Fruit fly (Drosophila melanogaster) whole organism, prepupa: ENCODE results near the gene lds.

Experiments used
- CG10669 ChIP-seq: fragments of 200-800 bp; sonication (Bioruptor generic); optimal IDR thresholded peaks from 3 replicates; lab custom pipeline; 2018; ENCODE audit warnings: missing biosample characterization, mild to moderate bottlenecking, missing genetic modification characterization, moderate library complexity
- CG11294 ChIP-seq: fragments of 200-800 bp; sonication (Bioruptor generic); IDR thresholded peaks from 2 replicates; pipeline ENCODE4 v1.3.6; 2022; ENCODE audit warnings: missing biosample characterization, missing genetic modification characterization
- CG11762 ChIP-seq: fragments of 200-800 bp; sonication (Bioruptor generic); optimal IDR thresholded peaks from 3 replicates; lab custom pipeline; 2016; ENCODE audit warnings: missing biosample characterization, missing genetic modification characterization; ENCODE audit not compliant: insufficient read depth
- CG11902 ChIP-seq: fragments of 200-800 bp; sonication (Bioruptor generic); optimal IDR thresholded peaks from 3 replicates; lab custom pipeline; 2016; ENCODE audit warnings: missing biosample characterization, missing genetic modification characterization
- CG15336 ChIP-seq: fragments of 200-800 bp; sonication (Bioruptor generic); IDR thresholded peaks from 2 replicates; pipeline ENCODE4 v1.3.6; 2022; ENCODE audit warnings: missing biosample characterization, missing genetic modification characterization
- CG1621 ChIP-seq: fragments of 200-800 bp; sonication (Bioruptor generic); optimal IDR thresholded peaks from 3 replicates; lab custom pipeline; 2018; ENCODE audit warnings: missing biosample characterization, mild to moderate bottlenecking, missing genetic modification characterization
- CG16779 ChIP-seq: fragments of 200-800 bp; sonication (Bioruptor generic); optimal IDR thresholded peaks from 3 replicates; lab custom pipeline; 2017; ENCODE audit warnings: missing biosample characterization, mild to moderate bottlenecking, missing genetic modification characterization
- CG32006 ChIP-seq: fragments of 200-800 bp; sonication (Bioruptor generic); optimal IDR thresholded peaks from 3 replicates; lab custom pipeline; 2017; ENCODE audit warnings: missing biosample characterization, mild to moderate bottlenecking, missing genetic modification characterization
- CG4318 ChIP-seq: fragments of 200-800 bp; sonication (Bioruptor generic); optimal IDR thresholded peaks from 3 replicates; lab custom pipeline; 2017; ENCODE audit warnings: missing biosample characterization, mild to moderate bottlenecking, missing genetic modification characterization
- CG6163 ChIP-seq: fragments of 200-800 bp; sonication (Bioruptor generic); IDR thresholded peaks from 3 replicates; pipeline ENCODE4 v1.3.6; 2022; ENCODE audit warnings: missing biosample characterization, missing genetic modification characterization
- CG6276 ChIP-seq: fragments of 200-800 bp; sonication (Bioruptor generic); optimal IDR thresholded peaks from 2 replicates; lab custom pipeline; 2017; ENCODE audit warnings: missing biosample characterization, mild to moderate bottlenecking, missing genetic modification characterization
- CG6792 ChIP-seq: fragments of 200-800 bp; sonication (Bioruptor generic); optimal IDR thresholded peaks from 3 replicates; lab custom pipeline; 2016; ENCODE audit warnings: missing biosample characterization, missing genetic modification characterization
- CG6808 ChIP-seq: fragments of 200-800 bp; sonication (Bioruptor generic); optimal IDR thresholded peaks from 3 replicates; lab custom pipeline; 2017; ENCODE audit warnings: missing biosample characterization, missing genetic modification characterization, mild to moderate bottlenecking, moderate library complexity, missing genetic modification reagents
- CG6854 ChIP-seq: fragments of 200-800 bp; sonication (Bioruptor generic); optimal IDR thresholded peaks from 2 replicates; lab custom pipeline; 2017; ENCODE audit warnings: missing biosample characterization, mild to moderate bottlenecking, missing genetic modification characterization
- CG7368 ChIP-seq: fragments of 200-800 bp; sonication (Bioruptor generic); optimal IDR thresholded peaks from 3 replicates; lab custom pipeline; 2016; ENCODE audit warnings: missing biosample characterization, missing genetic modification characterization
- CG8119 ChIP-seq: fragments of 200-800 bp; sonication (Bioruptor generic); IDR thresholded peaks from 3 replicates; pipeline ENCODE4 v1.3.6; 2022; ENCODE audit warnings: missing biosample characterization, missing genetic modification characterization
- CG8319 ChIP-seq: fragments of 200-800 bp; sonication (Bioruptor generic); optimal IDR thresholded peaks from 3 replicates; lab custom pipeline; 2016; ENCODE audit warnings: missing biosample characterization, missing genetic modification characterization
- CG8632 ChIP-seq: fragments of 200-800 bp; sonication (Bioruptor generic); optimal IDR thresholded peaks from 3 replicates; lab custom pipeline; 2016; ENCODE audit warnings: missing biosample characterization, missing genetic modification characterization
- CG9139 ChIP-seq: fragments of 200-800 bp; sonication (Bioruptor generic); optimal IDR thresholded peaks from 3 replicates; lab custom pipeline; 2017; ENCODE audit warnings: missing biosample characterization, mild to moderate bottlenecking, missing genetic modification characterization
- Eip75B ChIP-seq: fragments of 200-800 bp; sonication (Bioruptor generic); optimal IDR thresholded peaks from 3 replicates; lab custom pipeline; 2016; ENCODE audit warnings: missing biosample characterization, missing genetic modification characterization
- Eip78C ChIP-seq: fragments of 200-800 bp; sonication (Bioruptor generic); peaks from one replicate; lab custom pipeline; 2016; ENCODE audit warnings: missing biosample characterization, missing genetic modification characterization
- Eip93F ChIP-seq: fragments of 200-800 bp; sonication (Bioruptor generic); optimal IDR thresholded peaks from 2 replicates; lab custom pipeline; 2016; ENCODE audit warnings: missing biosample characterization, mild to moderate bottlenecking, missing genetic modification characterization
- Ets21C ChIP-seq: fragments of 200-800 bp; sonication (Bioruptor generic); optimal IDR thresholded peaks from 3 replicates; lab custom pipeline; 2016; ENCODE audit warnings: missing biosample characterization, missing genetic modification characterization
- Ets96B ChIP-seq: fragments of 200-800 bp; optimal IDR thresholded peaks from 2 replicates; lab custom pipeline; 2019; ENCODE audit warnings: missing biosample characterization, mild to moderate bottlenecking, missing genetic modification characterization, moderate library complexity
- Gug ChIP-seq: fragments of 200-800 bp; sonication (Bioruptor generic); IDR thresholded peaks from 2 replicates; pipeline ENCODE4 v1.3.6; 2022; ENCODE audit warnings: missing biosample characterization, missing genetic modification characterization
- Hr38 ChIP-seq: sonication (Bioruptor generic); optimal IDR thresholded peaks from 2 replicates; lab custom pipeline; 2016; ENCODE audit warnings: missing biosample characterization, missing genetic modification characterization
- Hr39 ChIP-seq: fragments of 200-800 bp; sonication (Bioruptor generic); optimal IDR thresholded peaks from 2 replicates; lab custom pipeline; 2016; ENCODE audit warnings: missing biosample characterization, missing genetic modification characterization
- Hr4 ChIP-seq: fragments of 200-800 bp; sonication (Bioruptor generic); optimal IDR thresholded peaks from 3 replicates; lab custom pipeline; 2016; ENCODE audit warnings: missing biosample characterization, missing genetic modification characterization
- Lpt ChIP-seq: fragments of 200-800 bp; sonication (Bioruptor generic); optimal IDR thresholded peaks from 3 replicates; lab custom pipeline; 2016; ENCODE audit warnings: missing biosample characterization, missing genetic modification characterization
- Met ChIP-seq: fragments of 200-800 bp; sonication (Bioruptor generic); optimal IDR thresholded peaks from 3 replicates; lab custom pipeline; 2016; ENCODE audit warnings: missing biosample characterization, missing genetic modification characterization
- OdsH ChIP-seq: fragments of 200-800 bp; sonication (Bioruptor generic); optimal IDR thresholded peaks from 3 replicates; lab custom pipeline; 2016; ENCODE audit warnings: missing biosample characterization, missing genetic modification characterization
- Smox ChIP-seq: fragments of 200-800 bp; sonication (Bioruptor generic); optimal IDR thresholded peaks from 3 replicates; lab custom pipeline; 2016; ENCODE audit warnings: missing biosample characterization, missing genetic modification characterization
- Sox102F ChIP-seq: fragments of 200-800 bp; sonication (Bioruptor generic); optimal IDR thresholded peaks from 2 replicates; lab custom pipeline; 2016; ENCODE audit warnings: missing biosample characterization, mild to moderate bottlenecking, missing genetic modification characterization
- Sox14 ChIP-seq: fragments of 200-800 bp; sonication (Bioruptor generic); optimal IDR thresholded peaks from 3 replicates; lab custom pipeline; 2016; ENCODE audit warnings: missing biosample characterization, missing genetic modification characterization
- Sox15 ChIP-seq: fragments of 200-800 bp; sonication (Bioruptor generic); optimal IDR thresholded peaks from 3 replicates; lab custom pipeline; 2016; ENCODE audit warnings: missing biosample characterization, missing genetic modification characterization
- acj6 ChIP-seq: fragments of 200-800 bp; sonication (Bioruptor generic); optimal IDR thresholded peaks from 3 replicates; lab custom pipeline; 2016; ENCODE audit warnings: missing biosample characterization, missing genetic modification characterization
- cyc ChIP-seq: fragments of 200-800 bp; sonication (Bioruptor generic); optimal IDR thresholded peaks from 3 replicates; lab custom pipeline; 2016; ENCODE audit warnings: missing biosample characterization, missing genetic modification characterization
- dac ChIP-seq: fragments of 200-800 bp; sonication (Bioruptor generic); optimal IDR thresholded peaks from 2 replicates; lab custom pipeline; 2017; ENCODE audit warnings: missing biosample characterization, mild to moderate bottlenecking, missing genetic modification characterization
- dsx ChIP-seq: fragments of 200-800 bp; optimal IDR thresholded peaks from 3 replicates; lab custom pipeline; 2019; ENCODE audit warnings: missing biosample characterization, mild to moderate bottlenecking, missing genetic modification characterization, moderate library complexity; ENCODE audit not compliant: poor library complexity, severe bottlenecking
- eg ChIP-seq: fragments of 200-800 bp; sonication (Bioruptor generic); IDR thresholded peaks from 3 replicates; pipeline ENCODE4 v1.3.6; 2022; ENCODE audit warnings: missing biosample characterization, missing genetic modification characterization
- esn ChIP-seq: fragments of 200-800 bp; sonication (Bioruptor generic); optimal IDR thresholded peaks from 2 replicates; lab custom pipeline; 2016; ENCODE audit warnings: missing biosample characterization, mild to moderate bottlenecking, missing genetic modification characterization, moderate library complexity
- fd59A ChIP-seq: fragments of 200-800 bp; sonication (Bioruptor generic); optimal IDR thresholded peaks from 2 replicates; lab custom pipeline; 2017; ENCODE audit warnings: missing biosample characterization, mild to moderate bottlenecking, missing genetic modification characterization, missing genetic modification reagents
- fd85E ChIP-seq: fragments of 200-800 bp; sonication (Bioruptor generic); optimal IDR thresholded peaks from 3 replicates; lab custom pipeline; 2016; ENCODE audit warnings: missing biosample characterization, missing genetic modification characterization
- fkh ChIP-seq: fragments of 200-800 bp; sonication (Bioruptor generic); optimal IDR thresholded peaks from 3 replicates; lab custom pipeline; 2017; ENCODE audit warnings: missing biosample characterization, mild to moderate bottlenecking, missing genetic modification characterization, moderate library complexity
- lz ChIP-seq: fragments of 200-800 bp; sonication (Bioruptor generic); optimal IDR thresholded peaks from 3 replicates; lab custom pipeline; 2016; ENCODE audit warnings: missing biosample characterization, missing genetic modification characterization
- net ChIP-seq: fragments of 200-800 bp; sonication (Bioruptor generic); optimal IDR thresholded peaks from 3 replicates; lab custom pipeline; 2016; ENCODE audit warnings: missing biosample characterization, missing genetic modification characterization
- salr ChIP-seq, 2 experiments: fragments of 200-800 bp; sonication (Bioruptor generic); optimal IDR thresholded peaks; 3 replicates each; lab custom pipeline; 2016 to 2018; ENCODE audit warnings: missing biosample characterization in 2 of 2, missing genetic modification characterization in 2 of 2, mild to moderate bottlenecking in 1 of 2
- spab ChIP-seq: fragments of 200-800 bp; sonication (Bioruptor generic); optimal IDR thresholded peaks from 2 replicates; lab custom pipeline; 2017; ENCODE audit warnings: missing biosample characterization, mild to moderate bottlenecking, missing genetic modification characterization, missing genetic modification reagents
- vri ChIP-seq: fragments of 200-800 bp; sonication (Bioruptor generic); optimal IDR thresholded peaks from 3 replicates; lab custom pipeline; 2016; ENCODE audit warnings: missing biosample characterization, mild to moderate bottlenecking, missing genetic modification characterization

The lds gene

dm6 chr3R:7966544-7967264 is 46.5 kb downstream of the lds start (continued):
- peak; percentile 59 for TF ChIP-seq vri (GFP tag; lab: Kevin White, UChicago)
- TF ChIP-seq Sox15 (GFP tag; lab: Kevin White, UChicago) = no peak
- TF ChIP-seq Sox102F (GFP tag; lab: Kevin White, UChicago) = no peak
- no peak for TF ChIP-seq lz (GFP tag; lab: Kevin White, UChicago)
- TF ChIP-seq Hr4 (GFP tag; lab: Kevin White, UChicago) = no peak
- no peak for TF ChIP-seq dac

DNA sequence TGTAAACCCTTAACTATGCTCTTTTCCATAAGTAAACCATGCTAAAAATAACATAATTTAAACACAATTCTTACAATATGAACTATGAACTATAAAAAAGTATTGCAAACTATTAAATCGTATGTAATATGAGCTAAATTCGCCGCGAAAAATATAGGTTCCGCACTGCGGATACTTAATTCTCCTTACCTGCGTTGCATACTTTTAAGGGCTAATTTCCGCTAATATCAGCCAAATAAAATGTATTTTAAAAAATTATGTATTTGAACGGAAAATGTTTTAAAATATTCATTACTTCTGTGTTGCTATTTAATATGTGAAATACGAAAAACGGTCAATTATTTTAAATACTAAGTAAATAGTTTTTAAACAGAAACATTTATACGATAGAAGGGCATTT is 47.1 kb downstream of the lds start, which contains the start of gene dsx:
Gene dsx (minus strand): TSS at position 62 of the 400 bp plus-strand sequence.
- TF ChIP-seq CG11902 (GFP tag; lab: Kevin White, UChicago) (peak; percentile 16), CG11762 (GFP tag; lab: Kevin White, UChicago) (no peak), Sox14 (GFP tag; lab: Kevin White, UChicago) (no peak), Gug (GFP tag; lab: Robert Waterston, UW) (no peak), fd85E (GFP tag; lab: Kevin White, UChicago) (no peak), CG6792 (GFP tag; lab: Kevin White, UChicago) (no peak), CG10669 (GFP tag; lab: Kevin White, UChicago) (no peak), spab (GFP tag; lab: Kevin White, UChicago) (no peak), net (GFP tag; lab: Kevin White, UChicago) (no peak), OdsH (GFP tag; lab: Kevin White, UChicago) (peak; percentile 6), CG8119 (GFP tag; lab: Robert Waterston, UW) (no peak), CG6808 (GFP tag; lab: Kevin White, UChicago) (peak; percentile 35), CG7368 (GFP tag; lab: Kevin White, UChicago) (no peak), cyc (GFP tag; lab: Kevin White, UChicago) (peak; percentile 6), Sox102F (GFP tag; lab: Kevin White, UChicago) (no peak), esn (GFP tag; lab: Kevin White, UChicago) (peak; percentile 49), Hr4 (GFP tag; lab: Kevin White, UChicago) (peak; percentile 38), acj6 (GFP tag; lab: Kevin White, UChicago) (peak; percentile 5), CG8319 (GFP tag; lab: Kevin White, UChicago) (no peak), eg (GFP tag; lab: Robert Waterston, UW) (no peak), CG11294 (no peak), CG16779 (no peak), Smox (GFP tag; lab: Kevin White, UChicago) (peak; percentile 38), salr (GFP tag; optimal IDR thresholded peaks at IDR 0.05; lab: Kevin White, UChicago) (peak in 1 of 2 experiments; percentile 72), CG6276 (no peak), CG6854 (GFP tag; lab: Kevin White, UChicago) (no peak), CG32006 (GFP tag; lab: Kevin White, UChicago) (peak; percentile 67), Met (GFP tag; lab: Kevin White, UChicago) (peak; percentile 35), Eip78C (GFP tag; lab: Kevin White, UChicago) (peak; percentile 85), dac (no peak), Hr38 (GFP tag; lab: Kevin White, UChicago) (no peak), Ets96B (no peak), Hr39 (GFP tag; lab: Kevin White, UChicago) (no peak), CG6163 (GFP tag; lab: Robert Waterston, UW) (no peak), dsx (GFP tag; lab: Kevin White, UChicago) (no peak), Eip93F (GFP tag; lab: Kevin White, UChicago) (no peak), lz (GFP tag; lab: Kevin White, UChicago) (peak; percentile 29), CG9139 (GFP tag; lab: Kevin White, UChicago) (no peak), CG1621 (tag; lab: Kevin White, UChicago) (no peak), fkh (no peak), fd59A (peak; percentile 30), Ets21C (GFP tag; lab: Kevin White, UChicago) (no peak), Eip75B (GFP tag; lab: Kevin White, UChicago) (no peak), CG8632 (GFP tag; lab: Kevin White, UChicago) (no peak), Lpt (no peak), CG4318 (GFP tag; lab: Kevin White, UChicago) (peak; percentile 52), CG15336 (no peak)
